Fruit fly (Drosophila melanogaster) whole organism, adult: Measurements from ENCODE around the gene CG12992.

Source experiments
- CG11617 ChIP-seq: fragments of 200-800 bp; sonication (Bioruptor generic); optimal IDR thresholded peaks from 2 replicates; lab custom pipeline; 2017; ENCODE audit warnings: mild to moderate bottlenecking, missing biosample characterization, missing genetic modification reagents, missing genetic modification characterization
- CG12768 ChIP-seq: fragments of 200-800 bp; sonication (Bioruptor generic); optimal IDR thresholded peaks from 2 replicates; lab custom pipeline; 2017; ENCODE audit warnings: missing biosample characterization, missing genetic modification characterization, mild to moderate bottlenecking, moderate library complexity, missing genetic modification reagents
- CG14711 ChIP-seq: fragments of 200-800 bp; sonication (Bioruptor generic); optimal IDR thresholded peaks from 2 replicates; lab custom pipeline; 2018; ENCODE audit warnings: missing biosample characterization, mild to moderate bottlenecking, missing genetic modification characterization, moderate library complexity
- CG1620 ChIP-seq: fragments of 200-800 bp; sonication (Bioruptor generic); optimal IDR thresholded peaks from 2 replicates; lab custom pipeline; 2016; ENCODE audit warnings: missing biosample characterization, missing genetic modification characterization
- CG33017 ChIP-seq: fragments of 200-800 bp; sonication (Bioruptor generic); optimal IDR thresholded peaks from 2 replicates; lab custom pipeline; 2018; ENCODE audit warnings: missing biosample characterization, mild to moderate bottlenecking, missing genetic modification characterization, moderate library complexity
- CG5204 ChIP-seq: fragments of 200-800 bp; sonication (Bioruptor generic); optimal IDR thresholded peaks from 2 replicates; lab custom pipeline; 2016; ENCODE audit warnings: missing biosample characterization, missing genetic modification characterization
- CG7045 ChIP-seq: fragments of 200-800 bp; sonication (Bioruptor generic); optimal IDR thresholded peaks from 2 replicates; lab custom pipeline; 2017; ENCODE audit warnings: missing biosample characterization, mild to moderate bottlenecking, missing genetic modification characterization
- CG7101 ChIP-seq: fragments of 200-800 bp; sonication (Bioruptor generic); optimal IDR thresholded peaks from 2 replicates; lab custom pipeline; 2018; ENCODE audit warnings: missing biosample characterization, mild to moderate bottlenecking, missing genetic modification characterization, moderate library complexity
- Clk ChIP-seq: fragments of 200-800 bp; sonication (Bioruptor generic); optimal IDR thresholded peaks from 2 replicates; lab custom pipeline; 2017; ENCODE audit warnings: missing biosample characterization, missing genetic modification characterization
- Crg-1 ChIP-seq: fragments of 200-800 bp; sonication (Bioruptor generic); optimal IDR thresholded peaks from 2 replicates; lab custom pipeline; 2016; ENCODE audit warnings: missing biosample characterization, missing genetic modification characterization
- Hr96 ChIP-seq: fragments of 200-800 bp; sonication (Bioruptor generic); optimal IDR thresholded peaks from 2 replicates; lab custom pipeline; 2016; ENCODE audit warnings: missing biosample characterization, missing genetic modification characterization
- Mnt ChIP-seq: fragments of 200-800 bp; sonication (Bioruptor generic); optimal IDR thresholded peaks from 2 replicates; lab custom pipeline; 2016; ENCODE audit warnings: missing biosample characterization, mild to moderate bottlenecking, missing genetic modification characterization
- bab1 ChIP-seq: fragments of 200-800 bp; sonication (Bioruptor generic); optimal IDR thresholded peaks from 3 replicates; lab custom pipeline; 2019; ENCODE audit warnings: missing biosample characterization, mild to moderate bottlenecking, missing genetic modification characterization, moderate library complexity
- cic ChIP-seq: fragments of 200-800 bp; sonication (Bioruptor generic); optimal IDR thresholded peaks from 2 replicates; lab custom pipeline; 2017; ENCODE audit warnings: missing biosample characterization, mild to moderate bottlenecking, missing genetic modification characterization, moderate library complexity
- cnc ChIP-seq, 2 experiments: fragments of >200 bp; optimal IDR thresholded peaks; 2 replicates each; lab custom pipeline; 2017
- kay ChIP-seq: fragments of 200-800 bp; sonication (Bioruptor generic); peaks from one replicate; lab custom pipeline; 2016; ENCODE audit warnings: missing biosample characterization, missing genetic modification characterization, borderline replicate concordance
- ovo ChIP-seq: fragments of 200-800 bp; sonication (Bioruptor generic); optimal IDR thresholded peaks from 2 replicates; lab custom pipeline; 2016; ENCODE audit warnings: missing biosample characterization, missing genetic modification characterization
- pad ChIP-seq: fragments of 200-800 bp; sonication (Bioruptor generic); optimal IDR thresholded peaks from 3 replicates; lab custom pipeline; 2017; ENCODE audit warnings: missing biosample characterization, missing genetic modification characterization, mild to moderate bottlenecking, moderate library complexity, missing genetic modification reagents
- tj ChIP-seq: fragments of 200-800 bp; sonication (Bioruptor generic); optimal IDR thresholded peaks from 3 replicates; lab custom pipeline; 2017; ENCODE audit warnings: missing biosample characterization, mild to moderate bottlenecking, missing genetic modification characterization, moderate library complexity
- toe ChIP-seq: fragments of 200-800 bp; sonication (Bioruptor generic); optimal IDR thresholded peaks from 2 replicates; lab custom pipeline; 2016; ENCODE audit warnings: missing biosample characterization, missing genetic modification characterization

Gene CG12992

DNA sequence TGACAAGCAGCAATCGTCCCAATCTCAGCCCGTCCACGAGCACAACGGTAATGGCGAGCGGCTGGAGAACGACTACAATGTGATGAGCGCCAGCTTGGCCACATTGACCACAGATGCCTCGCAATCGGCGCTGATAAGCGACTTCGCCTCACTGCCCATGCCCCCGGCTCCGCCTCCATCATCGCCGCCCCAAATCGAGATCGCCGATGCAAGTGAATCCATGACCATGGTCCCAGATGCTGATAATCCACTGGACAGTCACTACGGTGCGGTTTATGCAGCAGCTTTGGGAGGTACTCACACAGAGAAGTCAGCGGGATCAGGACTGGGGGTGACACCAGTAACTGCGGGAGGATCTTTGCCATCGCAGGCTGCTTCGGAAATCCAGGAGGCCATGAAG is 13.8 kb downstream of the CG12992 start:
- TF ChIP-seq CG33017, result no peak
- TF ChIP-seq CG14711 (tag; lab: Kevin White, UChicago), result no peak
- TF ChIP-seq Clk (GFP tag; lab: Kevin White, UChicago), result no peak
- TF ChIP-seq cic (GFP tag; lab: Kevin White, UChicago), result no peak
- no peak for TF ChIP-seq tj
- no peak for TF ChIP-seq CG12768 (GFP tag; lab: Kevin White, UChicago)
- TF ChIP-seq bab1 (GFP tag; lab: Kevin White, UChicago), result no peak
- TF ChIP-seq CG7045, result no peak
- no peak for TF ChIP-seq kay (GFP tag; lab: Kevin White, UChicago)
- TF ChIP-seq CG1620 (GFP tag; lab: Kevin White, UChicago), result no peak
- TF ChIP-seq Hr96 (GFP tag; lab: Kevin White, UChicago), result no peak
- TF ChIP-seq Crg-1 (GFP tag; lab: Kevin White, UChicago), result no peak
- no peak for TF ChIP-seq CG11617 (GFP tag; lab: Kevin White, UChicago)
- no peak for TF ChIP-seq Mnt
- no peak for TF ChIP-seq toe (GFP tag; lab: Kevin White, UChicago)

DNA sequence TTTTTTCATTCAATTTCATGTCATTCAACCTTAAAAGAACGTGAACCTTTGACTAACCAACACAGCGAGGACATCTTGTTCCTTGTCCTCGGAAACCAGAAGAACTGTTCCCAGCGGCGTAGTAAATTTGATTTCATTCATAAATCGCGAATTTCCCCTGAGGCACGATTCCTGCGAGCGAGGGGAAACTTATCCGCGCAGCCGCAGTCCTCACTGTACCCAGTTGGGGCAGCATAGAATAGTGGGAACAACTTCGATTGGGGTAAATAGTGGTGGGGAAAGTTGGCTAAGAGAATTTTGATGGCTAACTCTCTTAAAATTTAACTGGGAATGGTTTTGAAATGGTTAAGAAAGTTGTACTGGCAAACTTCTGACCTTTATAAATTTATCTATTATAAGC is 22.8 kb downstream of the CG12992 start:
- peak; percentile 92 for TF ChIP-seq pad (GFP tag; lab: Kevin White, UChicago)
- TF ChIP-seq cic (GFP tag; lab: Kevin White, UChicago), result no peak

DNA sequence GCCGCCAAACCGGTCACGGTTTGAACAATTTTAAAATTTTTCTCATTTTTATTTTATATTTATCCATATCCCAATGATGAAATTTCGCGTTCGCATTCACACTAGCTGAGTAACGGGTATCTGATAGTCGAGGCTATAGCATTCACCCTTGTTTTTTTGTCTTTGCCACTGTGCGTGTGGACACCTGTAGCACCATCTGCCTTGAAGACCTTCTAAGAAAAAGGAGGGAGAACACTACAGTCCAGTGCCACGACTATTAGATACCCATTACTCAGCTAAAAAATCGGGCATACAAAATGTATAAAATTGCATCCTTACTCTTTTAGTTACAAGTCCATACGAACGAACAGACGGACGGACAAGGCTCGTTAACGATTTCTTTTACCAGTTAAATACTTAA is 33.5 kb downstream of the CG12992 start:
- TF ChIP-seq ovo (GFP tag; lab: Kevin White, UChicago) (no peak), CG33017 (no peak), bab1 (GFP tag; lab: Kevin White, UChicago) (no peak), CG1620 (GFP tag; lab: Kevin White, UChicago) (no peak), tj (no peak), Mnt (no peak), Crg-1 (GFP tag; lab: Kevin White, UChicago) (no peak), kay (GFP tag; lab: Kevin White, UChicago) (no peak), CG14711 (tag; lab: Kevin White, UChicago) (no peak), CG7045 (no peak), Clk (GFP tag; lab: Kevin White, UChicago) (no peak), cic (GFP tag; lab: Kevin White, UChicago) (no peak), CG12768 (GFP tag; lab: Kevin White, UChicago) (no peak), CG5204 (GFP tag; lab: Kevin White, UChicago) (no peak), toe (GFP tag; lab: Kevin White, UChicago) (no peak), Hr96 (GFP tag; lab: Kevin White, UChicago) (no peak), pad (GFP tag; lab: Kevin White, UChicago) (no peak), CG11617 (GFP tag; lab: Kevin White, UChicago) (no peak), cnc (optimal IDR thresholded peaks at IDR 0.05; lab: Kevin White, UChicago) (no peak), CG7101 (tag; lab: Kevin White, UChicago) (no peak)

DNA sequence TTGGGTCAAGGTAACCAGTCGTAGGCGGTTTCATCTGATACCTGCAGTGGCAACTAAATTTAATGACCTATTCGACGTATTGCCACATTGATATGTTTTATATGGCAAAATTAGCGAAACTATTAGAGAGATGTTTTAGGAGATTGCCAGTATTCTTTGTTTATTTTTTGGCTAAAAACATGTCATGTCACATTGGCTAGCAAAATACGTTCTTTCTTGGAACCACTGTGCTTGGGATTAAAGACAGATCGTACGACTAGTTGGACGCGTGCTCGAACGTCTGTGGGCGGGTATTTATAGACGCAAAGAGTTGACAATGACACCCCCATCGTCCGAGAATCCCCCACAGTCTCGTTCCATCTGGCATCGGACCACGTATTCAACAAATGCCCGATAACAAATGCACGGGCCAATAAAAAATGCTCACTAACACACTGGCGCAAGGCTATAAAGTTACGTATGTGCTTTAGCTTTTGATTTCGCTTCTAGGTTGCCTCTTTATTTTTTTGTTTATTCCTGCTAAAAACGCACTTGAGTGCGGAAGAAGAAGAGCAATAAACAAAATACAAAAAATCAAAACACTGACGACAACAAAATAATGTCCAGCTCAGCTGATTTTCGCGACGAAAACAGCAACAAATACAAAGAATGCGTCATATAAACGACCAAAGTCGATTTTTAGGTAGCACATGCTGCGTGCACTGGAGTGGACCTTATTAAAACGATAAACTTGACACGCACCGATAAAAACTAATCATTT is 35.7 kb downstream of the CG12992 start:
- peak; percentile 97 for TF ChIP-seq kay (GFP tag; lab: Kevin White, UChicago)
- TF ChIP-seq Mnt, result no peak
- peak; percentile 99 for TF ChIP-seq tj

DNA sequence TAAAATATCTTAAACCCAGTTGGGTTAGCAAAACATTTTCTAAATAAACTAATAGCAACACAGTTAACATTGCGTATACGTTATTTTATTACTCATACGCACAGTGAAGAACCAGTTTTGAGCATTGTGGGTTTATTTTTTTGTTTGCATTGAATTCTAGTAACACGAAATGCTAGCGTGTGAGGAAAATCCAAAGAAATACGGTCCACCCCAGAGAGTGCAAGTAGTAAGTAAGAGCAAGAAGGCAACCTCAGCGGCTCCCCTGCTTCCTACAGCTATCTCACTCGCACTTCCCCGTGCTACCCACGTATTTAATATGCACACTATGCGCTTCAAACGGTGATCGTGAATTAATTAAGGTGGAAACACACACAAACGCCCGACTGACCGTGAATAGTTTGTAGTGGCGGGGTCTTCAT is 36.3 kb downstream of the CG12992 start:
- TF ChIP-seq cic (GFP tag; lab: Kevin White, UChicago) (peak; percentile 68), Crg-1 (GFP tag; lab: Kevin White, UChicago) (peak; percentile 97), toe (GFP tag; lab: Kevin White, UChicago) (peak; percentile 88), Clk (GFP tag; lab: Kevin White, UChicago) (peak; percentile 85), bab1 (GFP tag; lab: Kevin White, UChicago) (peak; percentile 99), CG7101 (tag; lab: Kevin White, UChicago) (peak; percentile 99), ovo (GFP tag; lab: Kevin White, UChicago) (peak; percentile 90), pad (GFP tag; lab: Kevin White, UChicago) (peak; percentile 93), CG12768 (GFP tag; lab: Kevin White, UChicago) (peak; percentile 94), CG5204 (GFP tag; lab: Kevin White, UChicago) (peak; percentile 93), CG11617 (GFP tag; lab: Kevin White, UChicago) (peak; percentile 99), CG7045 (peak; percentile 90), kay (GFP tag; lab: Kevin White, UChicago) (peak; percentile 54), Mnt (peak; percentile 96), CG33017 (peak; percentile 96), cnc (optimal IDR thresholded peaks at IDR 0.05; lab: Kevin White, UChicago) (no peak), CG14711 (tag; lab: Kevin White, UChicago) (peak; percentile 96), tj (peak; percentile 98), Hr96 (GFP tag; lab: Kevin White, UChicago) (peak; percentile 98), CG1620 (GFP tag; lab: Kevin White, UChicago) (peak; percentile 97)

DNA sequence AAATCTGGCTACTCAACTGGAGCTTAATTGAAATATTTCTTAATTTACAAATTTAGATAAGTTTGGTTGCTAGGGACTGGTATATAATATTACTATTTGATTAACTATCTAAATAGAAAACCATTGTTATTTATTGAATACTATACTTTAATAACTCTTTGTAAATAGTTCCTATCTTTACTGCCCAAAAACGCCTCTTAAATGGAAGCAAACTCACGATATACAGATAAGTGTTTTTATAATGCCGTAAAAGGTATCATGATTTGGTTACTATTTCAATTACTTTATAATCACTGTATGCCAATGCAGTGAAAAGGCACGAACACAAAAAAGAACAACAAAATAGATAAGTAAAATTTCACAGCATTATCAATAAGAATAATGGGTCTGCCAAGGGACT is 37.2 kb downstream of the CG12992 start:
- no peak for TF ChIP-seq CG7045
- TF ChIP-seq Clk (GFP tag; lab: Kevin White, UChicago), result no peak
- TF ChIP-seq CG14711 (tag; lab: Kevin White, UChicago), result peak; percentile 47
- TF ChIP-seq CG33017, result peak; percentile 66
- TF ChIP-seq ovo (GFP tag; lab: Kevin White, UChicago), result no peak
- no peak for TF ChIP-seq Hr96 (GFP tag; lab: Kevin White, UChicago)
- peak; percentile 56 for TF ChIP-seq cic (GFP tag; lab: Kevin White, UChicago)
- TF ChIP-seq Mnt, result no peak
- no peak for TF ChIP-seq CG5204 (GFP tag; lab: Kevin White, UChicago)
- TF ChIP-seq CG1620 (GFP tag; lab: Kevin White, UChicago), result no peak
- no peak for TF ChIP-seq toe (GFP tag; lab: Kevin White, UChicago)
- peak; percentile 6 for TF ChIP-seq pad (GFP tag; lab: Kevin White, UChicago)
- TF ChIP-seq cnc (optimal IDR thresholded peaks at IDR 0.05; lab: Kevin White, UChicago), result no peak
- TF ChIP-seq Crg-1 (GFP tag; lab: Kevin White, UChicago), result no peak
- peak; percentile 33 for TF ChIP-seq bab1 (GFP tag; lab: Kevin White, UChicago)
- peak; percentile 71 for TF ChIP-seq CG7101 (tag; lab: Kevin White, UChicago)
- peak; percentile 26 for TF ChIP-seq kay (GFP tag; lab: Kevin White, UChicago)
- TF ChIP-seq CG12768 (GFP tag; lab: Kevin White, UChicago), result no peak
- peak; percentile 45 for TF ChIP-seq CG11617 (GFP tag; lab: Kevin White, UChicago)
- no peak for TF ChIP-seq tj
